Fruit fly (Drosophila melanogaster) whole organism, embryonic: ENCODE results near the gene Mon1.
A peak's percentile ranks its signal among the peaks of the same experiment; 100 is the strongest.

Source experiments
- Antp ChIP-seq: fragments of 200-800 bp; sonication (Bioruptor generic); optimal IDR thresholded peaks from 3 replicates; lab custom pipeline; 2016; ENCODE audit warnings: missing biosample characterization, missing genetic modification characterization
- CG10274 ChIP-seq: fragments of 200-800 bp; sonication (Bioruptor generic); optimal IDR thresholded peaks from 3 replicates; lab custom pipeline; 2017; ENCODE audit warnings: missing biosample characterization, mild to moderate bottlenecking, missing genetic modification characterization
- CG11085 ChIP-seq: fragments of 200-800 bp; sonication (Bioruptor generic); IDR thresholded peaks from 2 replicates; pipeline ENCODE4 v1.3.6; 2022; ENCODE audit warnings: missing biosample characterization, missing genetic modification characterization
- CG11560 ChIP-seq: fragments of 200-800 bp; sonication (Bioruptor generic); IDR thresholded peaks from 3 replicates; pipeline ENCODE4 v1.3.6; 2022; ENCODE audit warnings: missing biosample characterization, missing genetic modification characterization
- CG11695 ChIP-seq: fragments of 200-800 bp; sonication (Bioruptor generic); IDR thresholded peaks from 3 replicates; pipeline ENCODE4 v1.3.6; 2022; ENCODE audit warnings: missing biosample characterization, missing genetic modification characterization
- CG12299 ChIP-seq: fragments of 200-800 bp; sonication (Bioruptor generic); optimal IDR thresholded peaks from 2 replicates; lab custom pipeline; 2018; ENCODE audit warnings: missing biosample characterization, mild to moderate bottlenecking, missing genetic modification characterization
- CG13123 ChIP-seq: fragments of 200-800 bp; sonication (Bioruptor generic); optimal IDR thresholded peaks from 2 replicates; lab custom pipeline; 2016; ENCODE audit warnings: missing biosample characterization, missing genetic modification characterization
- CG14667 ChIP-seq: fragments of 200-800 bp; sonication (Bioruptor generic); IDR thresholded peaks from 2 replicates; pipeline ENCODE4 v1.3.6; 2022; ENCODE audit warnings: missing biosample characterization, missing genetic modification characterization
- CG16813 ChIP-seq: fragments of 200-800 bp; sonication (Bioruptor generic); IDR thresholded peaks from 3 replicates; pipeline ENCODE4 v1.3.6; 2022; ENCODE audit warnings: missing biosample characterization, missing genetic modification characterization; ENCODE audit not compliant: partially characterized antibody
- CG18262 ChIP-seq: fragments of 200-800 bp; optimal IDR thresholded peaks from 3 replicates; lab custom pipeline; 2019; ENCODE audit warnings: missing biosample characterization, mild to moderate bottlenecking, missing genetic modification characterization, moderate library complexity
- CG1832 ChIP-seq: fragments of 200-800 bp; sonication (Bioruptor generic); optimal IDR thresholded peaks from 2 replicates; lab custom pipeline; 2017; ENCODE audit warnings: missing biosample characterization, mild to moderate bottlenecking, missing genetic modification characterization, inconsistent platforms
- CG18619 ChIP-seq: fragments of 200-800 bp; sonication (Bioruptor generic); optimal IDR thresholded peaks from 3 replicates; lab custom pipeline; 2017; ENCODE audit warnings: missing biosample characterization, mild to moderate bottlenecking, missing genetic modification characterization
- CG2199 ChIP-seq: fragments of 200-800 bp; sonication (Bioruptor generic); IDR thresholded peaks from 3 replicates; pipeline ENCODE4 v1.3.6; 2022; ENCODE audit warnings: missing biosample characterization, missing genetic modification characterization
- CG2875 ChIP-seq: fragments of 200-800 bp; sonication (Bioruptor generic); optimal IDR thresholded peaks from 2 replicates; lab custom pipeline; 2017; ENCODE audit warnings: missing biosample characterization, mild to moderate bottlenecking, missing genetic modification characterization, missing genetic modification reagents
- CG4360 ChIP-seq: fragments of 200-800 bp; sonication (Bioruptor generic); IDR thresholded peaks from 2 replicates; pipeline ENCODE4 v1.3.6; 2022; ENCODE audit warnings: missing biosample characterization, missing genetic modification characterization
- CG6254 ChIP-seq: fragments of 200-800 bp; sonication (Bioruptor generic); optimal IDR thresholded peaks from 3 replicates; lab custom pipeline; 2017; ENCODE audit warnings: mild to moderate bottlenecking, missing biosample characterization, missing genetic modification reagents, missing genetic modification characterization
- CG6813 ChIP-seq: fragments of 200-800 bp; sonication (Bioruptor generic); optimal IDR thresholded peaks from 2 replicates; lab custom pipeline; 2017; ENCODE audit warnings: missing biosample characterization, missing genetic modification characterization, mild to moderate bottlenecking, moderate library complexity, missing genetic modification reagents
- CG7372 ChIP-seq: fragments of 200-800 bp; sonication (Bioruptor generic); IDR thresholded peaks from 2 replicates; pipeline ENCODE4 v1.3.6; 2022; ENCODE audit warnings: missing biosample characterization, missing genetic modification characterization
- CG7839 ChIP-seq: fragments of 200-800 bp; sonication (Bioruptor generic); optimal IDR thresholded peaks from 3 replicates; lab custom pipeline; 2018; ENCODE audit warnings: missing biosample characterization, mild to moderate bottlenecking, missing genetic modification characterization, moderate library complexity
- CG7987 ChIP-seq: fragments of 200-800 bp; sonication (Bioruptor generic); optimal IDR thresholded peaks from 2 replicates; lab custom pipeline; 2018; ENCODE audit warnings: missing biosample characterization, mild to moderate bottlenecking, missing genetic modification characterization, moderate library complexity
- CG9817 ChIP-seq: fragments of 200-800 bp; sonication (Bioruptor generic); optimal IDR thresholded peaks from 2 replicates; lab custom pipeline; 2018; ENCODE audit warnings: missing biosample characterization, mild to moderate bottlenecking, missing genetic modification characterization, moderate library complexity
- Doc3 ChIP-seq: fragments of 200-800 bp; sonication (Bioruptor generic); IDR thresholded peaks from 3 replicates; pipeline ENCODE4 v1.3.6; 2022; ENCODE audit warnings: missing biosample characterization, missing genetic modification characterization; ENCODE audit not compliant: partially characterized antibody
- Dp ChIP-seq: fragments of 200-800 bp; sonication (Bioruptor generic); optimal IDR thresholded peaks from 2 replicates; lab custom pipeline; 2018; ENCODE audit warnings: missing biosample characterization, mild to moderate bottlenecking, missing genetic modification characterization, moderate library complexity
- Ets65A ChIP-seq: fragments of 200-800 bp; sonication (Bioruptor generic); peaks from one replicate; lab custom pipeline; 2016; ENCODE audit warnings: missing biosample characterization, missing genetic modification characterization
- Fer2 ChIP-seq: fragments of 200-800 bp; sonication (Bioruptor generic); optimal IDR thresholded peaks from 2 replicates; lab custom pipeline; 2018; ENCODE audit warnings: missing biosample characterization, mild to moderate bottlenecking, missing genetic modification characterization, moderate library complexity
- Hmx ChIP-seq: fragments of 200-800 bp; sonication (Bioruptor generic); optimal IDR thresholded peaks from 2 replicates; lab custom pipeline; 2016; ENCODE audit warnings: missing biosample characterization, missing genetic modification characterization
- Med ChIP-seq: fragments of 200-800 bp; sonication (Bioruptor generic); peaks from one replicate; lab custom pipeline; 2016; ENCODE audit warnings: missing biosample characterization, missing genetic modification characterization, mild to moderate bottlenecking, inconsistent platforms, moderate library complexity
- Meics ChIP-seq: fragments of 200-800 bp; sonication (Bioruptor generic); optimal IDR thresholded peaks from 2 replicates; lab custom pipeline; 2017; ENCODE audit warnings: missing biosample characterization, mild to moderate bottlenecking, missing genetic modification characterization
- Nf-YA ChIP-seq: fragments of 200-800 bp; sonication (Bioruptor generic); IDR thresholded peaks from 2 replicates; pipeline ENCODE4 v1.3.6; 2022; ENCODE audit warnings: missing biosample characterization, missing genetic modification characterization
- Ptx1 ChIP-seq: fragments of 200-800 bp; sonication (Bioruptor generic); IDR thresholded peaks from 2 replicates; pipeline ENCODE4 v1.3.6; 2022; ENCODE audit warnings: missing biosample characterization, missing genetic modification characterization
- YL-1 ChIP-seq: fragments of 200-800 bp; sonication (Bioruptor generic); optimal IDR thresholded peaks from 3 replicates; lab custom pipeline; 2017; ENCODE audit warnings: missing biosample characterization, mild to moderate bottlenecking, missing genetic modification characterization
- ab ChIP-seq: fragments of 200-800 bp; sonication (Bioruptor generic); optimal IDR thresholded peaks from 2 replicates; lab custom pipeline; 2016; ENCODE audit warnings: missing biosample characterization, missing genetic modification characterization
- dati ChIP-seq: fragments of 200-800 bp; sonication (Bioruptor generic); IDR thresholded peaks from 2 replicates; pipeline ENCODE4 v1.3.6; 2022; ENCODE audit warnings: missing biosample characterization, missing genetic modification characterization
- disco-r ChIP-seq: fragments of 200-800 bp; sonication (Bioruptor generic); optimal IDR thresholded peaks from 2 replicates; lab custom pipeline; 2016; ENCODE audit warnings: missing biosample characterization, missing genetic modification characterization
- dmrt11E ChIP-seq: fragments of 200-800 bp; sonication (Bioruptor generic); optimal IDR thresholded peaks from 3 replicates; lab custom pipeline; 2018; ENCODE audit warnings: missing biosample characterization, mild to moderate bottlenecking, missing genetic modification characterization, moderate library complexity
- dmrt99B ChIP-seq: fragments of 200-800 bp; sonication (Bioruptor generic); optimal IDR thresholded peaks from 2 replicates; lab custom pipeline; 2018; ENCODE audit warnings: missing biosample characterization, mild to moderate bottlenecking, missing genetic modification characterization, moderate library complexity
- emc ChIP-seq: fragments of 200-800 bp; sonication (Bioruptor generic); optimal IDR thresholded peaks from 2 replicates; lab custom pipeline; 2016; ENCODE audit warnings: missing biosample characterization, missing genetic modification characterization
- eyg ChIP-seq: fragments of 200-800 bp; sonication (Bioruptor generic); optimal IDR thresholded peaks from 3 replicates; lab custom pipeline; 2016; ENCODE audit warnings: missing biosample characterization, missing genetic modification characterization
- fd3F ChIP-seq: fragments of 200-800 bp; sonication (Bioruptor generic); optimal IDR thresholded peaks from 2 replicates; lab custom pipeline; 2018; ENCODE audit warnings: missing biosample characterization, mild to moderate bottlenecking, missing genetic modification characterization, moderate library complexity
- fu2 ChIP-seq: fragments of 200-800 bp; sonication (Bioruptor generic); optimal IDR thresholded peaks from 2 replicates; lab custom pipeline; 2016; ENCODE audit warnings: missing biosample characterization, missing genetic modification characterization
- gsb ChIP-seq: fragments of 200-800 bp; sonication (Bioruptor generic); IDR thresholded peaks from 2 replicates; pipeline ENCODE4 v1.3.6; 2022; ENCODE audit warnings: missing biosample characterization, missing genetic modification characterization
- luna ChIP-seq: fragments of 200-800 bp; sonication (Bioruptor generic); optimal IDR thresholded peaks from 2 replicates; lab custom pipeline; 2016; ENCODE audit warnings: missing biosample characterization, missing genetic modification characterization
- maf-S ChIP-seq: fragments of 200-800 bp; sonication (Bioruptor generic); optimal IDR thresholded peaks from 2 replicates; lab custom pipeline; 2016; ENCODE audit warnings: missing biosample characterization, missing genetic modification characterization
- mirr ChIP-seq: fragments of 200-800 bp; sonication (Bioruptor generic); optimal IDR thresholded peaks from 3 replicates; lab custom pipeline; 2018; ENCODE audit warnings: missing biosample characterization, mild to moderate bottlenecking, missing genetic modification characterization
- org-1 ChIP-seq: fragments of 200-800 bp; sonication (Bioruptor generic); optimal IDR thresholded peaks from 2 replicates; lab custom pipeline; 2017; ENCODE audit warnings: missing biosample characterization, missing genetic modification characterization
- scrt ChIP-seq: fragments of 200-800 bp; sonication (Bioruptor generic); optimal IDR thresholded peaks from 2 replicates; lab custom pipeline; 2018; ENCODE audit warnings: missing biosample characterization, mild to moderate bottlenecking, missing genetic modification characterization, moderate library complexity
- stwl ChIP-seq: fragments of 200-800 bp; sonication (Bioruptor generic); optimal IDR thresholded peaks from 3 replicates; lab custom pipeline; 2018; ENCODE audit warnings: missing biosample characterization, mild to moderate bottlenecking, missing genetic modification characterization, moderate library complexity
- tio ChIP-seq: fragments of 200-800 bp; sonication (Bioruptor generic); optimal IDR thresholded peaks from 2 replicates; lab custom pipeline; 2017; ENCODE audit warnings: missing biosample characterization, missing genetic modification characterization, inconsistent platforms
- twi ChIP-seq: fragments of 200-800 bp; optimal IDR thresholded peaks from 2 replicates; lab custom pipeline; 2019; ENCODE audit warnings: missing biosample characterization, mild to moderate bottlenecking, missing genetic modification characterization, moderate library complexity
- vnd ChIP-seq: fragments of 200-800 bp; sonication (Bioruptor generic); IDR thresholded peaks from 3 replicates; pipeline ENCODE4 v1.3.6; 2022; ENCODE audit warnings: missing biosample characterization, missing genetic modification characterization; ENCODE audit not compliant: partially characterized antibody

The Mon1 gene

DNA sequence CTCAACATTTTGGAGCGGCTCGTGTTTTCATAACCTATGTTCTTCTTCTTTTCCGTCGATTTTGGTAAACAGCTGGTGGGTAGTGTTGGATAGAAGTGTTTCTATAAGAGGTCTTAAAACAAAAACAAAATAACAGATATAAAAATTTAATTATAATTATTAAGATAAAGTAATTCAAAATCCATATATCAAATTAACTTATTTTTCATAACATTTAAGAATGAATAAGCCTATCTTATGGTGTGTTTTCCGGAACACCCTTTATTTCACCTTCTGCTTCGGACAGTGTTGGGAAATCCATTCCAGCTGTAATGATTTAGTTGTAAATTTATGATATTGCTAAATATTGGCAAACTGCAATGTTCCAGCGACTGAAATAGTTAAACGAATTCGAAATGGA lies at the start of gene Mon1, which contains the start of gene mRpS2 (continued):
- TF ChIP-seq dati (GFP tag; lab: Robert Waterston, UW) (peak; percentile 92), CG2199 (GFP tag; lab: Robert Waterston, UW) (peak; percentile 93), dmrt11E (tag; lab: Kevin White, UChicago) (peak; percentile 88), Dp (GFP tag; lab: Kevin White, UChicago) (peak; percentile 10), tio (peak; percentile 93), gsb (GFP tag; lab: Robert Waterston, UW) (peak; percentile 95), CG7839 (tag; lab: Kevin White, UChicago) (peak; percentile 95), CG18619 (GFP tag; lab: Kevin White, UChicago) (peak; percentile 92), CG13123 (GFP tag; lab: Kevin White, UChicago) (peak; percentile 91), dmrt99B (tag; lab: Kevin White, UChicago) (peak; percentile 94), Ptx1 (GFP tag; lab: Robert Waterston, UW) (peak; percentile 98), Ets65A (peak; percentile 98), CG16813 (GFP tag; lab: Robert Waterston, UW) (no peak; the same call in 2 of the 3 replicates), Doc3 (GFP tag; lab: Robert Waterston, UW) (no peak), CG12299 (peak; percentile 91), twi (tag; lab: Kevin White, UChicago) (peak; percentile 81), vnd (GFP tag; lab: Robert Waterston, UW) (no peak), CG4360 (GFP tag; lab: Robert Waterston, UW) (peak; percentile 74), CG1832 (GFP tag; lab: Kevin White, UChicago) (no peak), eyg (GFP tag; lab: Kevin White, UChicago) (peak; percentile 18), Nf-YA (GFP tag; lab: Robert Waterston, UW) (peak; percentile 88), mirr (peak; percentile 60), CG14667 (peak; percentile 96), fu2 (peak; percentile 77), maf-S (peak; percentile 82), org-1 (GFP tag; lab: Kevin White, UChicago) (peak; percentile 84), CG6813 (GFP tag; lab: Kevin White, UChicago) (peak; percentile 87), scrt (GFP tag; lab: Kevin White, UChicago) (peak; percentile 88), ab (peak; percentile 60), emc (GFP tag; lab: Kevin White, UChicago) (peak; percentile 63), disco-r (GFP tag; lab: Kevin White, UChicago) (peak; percentile 11), YL-1 (GFP tag; lab: Kevin White, UChicago) (peak; percentile 90), CG6254 (GFP tag; lab: Kevin White, UChicago) (peak; percentile 89), CG18262 (tag; lab: Kevin White, UChicago) (peak; percentile 96), CG11695 (peak; percentile 96), CG7987 (peak; percentile 92), Fer2 (tag; lab: Kevin White, UChicago) (peak; percentile 93), Hmx (GFP tag; lab: Kevin White, UChicago) (peak; percentile 24), fd3F (GFP tag; lab: Kevin White, UChicago) (peak; percentile 95), Meics (GFP tag; lab: Kevin White, UChicago) (peak; percentile 96), CG11560 (peak; percentile 80), CG2875 (peak; percentile 83), CG11085 (GFP tag; lab: Robert Waterston, UW) (peak; percentile 97), CG10274 (GFP tag; lab: Kevin White, UChicago) (peak; percentile 60), CG9817 (tag; lab: Kevin White, UChicago) (peak; percentile 94), CG7372 (GFP tag; lab: Robert Waterston, UW) (peak; percentile 95), stwl (tag; lab: Kevin White, UChicago) (peak; percentile 96), Antp (GFP tag; lab: Kevin White, UChicago) (peak; percentile 74), luna (GFP tag; lab: Kevin White, UChicago) (peak; percentile 34), Med (GFP tag; lab: Kevin White, UChicago) (peak; percentile 96)
